Fruit fly (Drosophila melanogaster): ENCODE data around the gene CG9886.

Gene CG9886

dm6 chr2L:2390589-2390988 is 30.0 kb upstream of the CG9886 start, which contains the start of gene CG43750:
Gene CG43750, minus strand, starts transcription at chr2L:2390689.
- TF ChIP-seq cyc (GFP tag; optimal IDR thresholded peaks at IDR 0.05), result no peak
- no peak for TF ChIP-seq CG6276 (GFP tag; optimal IDR thresholded peaks at IDR 0.05)
- TF ChIP-seq Sox102F (GFP tag; optimal IDR thresholded peaks at IDR 0.05), result no peak
- TF ChIP-seq CG8319 (GFP tag; optimal IDR thresholded peaks at IDR 0.05), result no peak
- TF ChIP-seq topi (GFP tag; optimal IDR thresholded peaks at IDR 0.05), result no peak
- TF ChIP-seq spab (GFP tag; optimal IDR thresholded peaks at IDR 0.05), result no peak
- TF ChIP-seq OdsH (GFP tag; optimal IDR thresholded peaks at IDR 0.05), result no peak
- TF ChIP-seq Smox (GFP tag; optimal IDR thresholded peaks at IDR 0.05), result no peak
- no peak for TF ChIP-seq ss (GFP tag; optimal IDR thresholded peaks at IDR 0.05)
- TF ChIP-seq svp (GFP tag), result no peak
- TF ChIP-seq CG7368 (GFP tag; optimal IDR thresholded peaks at IDR 0.05), result no peak
- TF ChIP-seq eg (GFP tag; IDR thresholded peaks at IDR 0.05), result no peak
- no peak for TF ChIP-seq Sox14 (GFP tag; optimal IDR thresholded peaks at IDR 0.05)
- no peak for TF ChIP-seq Lpt (GFP tag; optimal IDR thresholded peaks at IDR 0.05)
- no peak for TF ChIP-seq CG1621 (tag; optimal IDR thresholded peaks at IDR 0.05)
- TF ChIP-seq dsx (GFP tag; optimal IDR thresholded peaks at IDR 0.05; ENCODE audit: poor library complexity, severe bottlenecking), result no peak
- no peak for TF ChIP-seq acj6 (GFP tag; optimal IDR thresholded peaks at IDR 0.05)
- no peak for TF ChIP-seq Eip78C (GFP tag)
- TF ChIP-seq Hr39 (GFP tag; optimal IDR thresholded peaks at IDR 0.05), result no peak
- no peak for TF ChIP-seq fd85E (GFP tag; optimal IDR thresholded peaks at IDR 0.05)

- TF ChIP-seq spab (GFP tag; optimal IDR thresholded peaks at IDR 0.05) (no peak), Blimp-1 (GFP tag; optimal IDR thresholded peaks at IDR 0.05) (no peak), Hr38 (GFP tag; optimal IDR thresholded peaks at IDR 0.05) (no peak), Met (GFP tag; optimal IDR thresholded peaks at IDR 0.05) (no peak), fkh (GFP tag; optimal IDR thresholded peaks at IDR 0.05) (no peak)
Observed at dm6 chr2L:2391321-2391720, 29.3 kb upstream of the CG9886 start, which contains the start of gene CG46448. Gene CG46448, plus strand, starts transcription at chr2L:2391660.

- TF ChIP-seq CG6276 (GFP tag; optimal IDR thresholded peaks at IDR 0.05) (no peak), svp (GFP tag) (peak; percentile 51), Sox102F (GFP tag; optimal IDR thresholded peaks at IDR 0.05) (no peak), CG9139 (GFP tag; optimal IDR thresholded peaks at IDR 0.05) (no peak), CG34406 (GFP tag; optimal IDR thresholded peaks at IDR 0.05) (no peak), Eip78C (GFP tag) (peak; percentile 38), fd59A (GFP tag; optimal IDR thresholded peaks at IDR 0.05) (no peak)
Observed at dm6 chr2L:2394872-2395271, 25.8 kb upstream of the CG9886 start.

dm6 chr2L:2397080-2397479 is 23.6 kb upstream of the CG9886 start:
- TF ChIP-seq Met (GFP tag; optimal IDR thresholded peaks at IDR 0.05) (peak; percentile 9), svp (GFP tag) (peak; percentile 39), CG10631 (GFP tag; optimal IDR thresholded peaks at IDR 0.05) (peak; percentile 4), Eip78C (GFP tag) (peak; percentile 57), CG10669 (GFP tag; optimal IDR thresholded peaks at IDR 0.05) (peak; percentile 6), CG1621 (tag; optimal IDR thresholded peaks at IDR 0.05) (no peak), topi (GFP tag; optimal IDR thresholded peaks at IDR 0.05) (peak; percentile 24), Smox (GFP tag; optimal IDR thresholded peaks at IDR 0.05) (peak; percentile 26), Sox15 (GFP tag; optimal IDR thresholded peaks at IDR 0.05) (no peak), lz (GFP tag; optimal IDR thresholded peaks at IDR 0.05) (peak; percentile 2), fd85E (GFP tag; optimal IDR thresholded peaks at IDR 0.05) (no peak), Gug (GFP tag; IDR thresholded peaks at IDR 0.05) (no peak), cyc (GFP tag; optimal IDR thresholded peaks at IDR 0.05) (peak; percentile 19), CG31627 (GFP tag; optimal IDR thresholded peaks at IDR 0.05) (peak; percentile 8), CG6163 (GFP tag; IDR thresholded peaks at IDR 0.05) (peak; percentile 57; the same call in 1 of the 3 replicates), Sox14 (GFP tag; optimal IDR thresholded peaks at IDR 0.05) (no peak), Hr4 (GFP tag; optimal IDR thresholded peaks at IDR 0.05) (no peak), CG34406 (GFP tag; optimal IDR thresholded peaks at IDR 0.05) (no peak), CG8119 (GFP tag; IDR thresholded peaks at IDR 0.05) (no peak)

All from whole organism, prepupa.